Fruit fly (Drosophila melanogaster) whole organism, wandering third instar larva: ENCODE results near the gene CG1024.

Experiments used
- N ChIP-seq: fragments of >200 bp; optimal IDR thresholded peaks from 2 replicates; lab custom pipeline; 2018; ENCODE audit warnings: missing biosample characterization, missing external identifiers, missing genetic modification characterization
- Rel ChIP-seq, 2 experiments: fragments of 200-800 bp; sonication (Bioruptor generic) in 1 of 2; optimal IDR thresholded peaks; 2 replicates in 1 of 2; 3 replicates in 1 of 2; lab custom pipeline; 2016 to 2019; ENCODE audit warnings: mild to moderate bottlenecking in 2 of 2, missing biosample characterization in 2 of 2, missing genetic modification characterization in 2 of 2, moderate library complexity in 1 of 2
- jim ChIP-seq: fragments of 175-275, 200-325 bp; sonication (Bioruptor generic); optimal IDR thresholded peaks from 2 replicates; lab custom pipeline; 2016; ENCODE audit warnings: missing biosample characterization, mild to moderate bottlenecking, missing genetic modification characterization
- lola ChIP-seq: fragments of >200 bp; optimal IDR thresholded peaks from 2 replicates; lab custom pipeline; 2017; ENCODE audit warnings: missing biosample characterization, missing genetic modification characterization

DNA sequence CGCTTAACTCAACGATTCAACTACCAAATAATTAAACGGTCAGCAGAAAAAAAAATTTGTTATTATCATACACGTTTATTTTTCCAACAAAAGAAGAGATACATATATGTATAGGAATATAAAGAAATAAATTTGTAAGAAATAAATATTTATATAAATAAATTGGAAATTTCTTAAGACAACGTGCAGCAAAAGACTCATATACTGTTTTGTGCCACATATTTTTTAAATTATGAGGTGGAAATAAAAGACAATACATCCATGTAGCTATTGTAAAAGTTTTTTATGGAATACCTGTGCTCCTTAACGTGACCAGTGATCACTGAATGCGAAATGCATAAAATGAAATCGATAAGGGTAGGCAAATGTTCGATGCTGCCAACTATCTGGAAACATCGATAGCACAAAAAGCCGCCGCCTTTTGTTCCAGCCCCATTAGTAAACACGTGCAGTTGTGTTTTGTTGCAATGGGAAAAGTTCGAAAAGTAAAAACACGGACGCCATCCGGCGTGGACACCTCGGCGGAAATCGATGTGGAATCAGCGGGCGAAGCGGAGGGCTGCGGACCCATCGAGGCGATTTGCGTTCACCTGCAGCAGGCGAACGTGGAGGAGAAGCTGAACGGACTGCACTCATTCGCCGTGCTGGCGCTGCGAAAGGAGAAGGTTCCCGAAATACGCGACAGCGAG, 11.4 kb downstream of the CG1024 start, which contains the start of gene CG10286:
- TF ChIP-seq lola (GFP tag; lab: Kevin White, UChicago) (no peak), jim (GFP tag; lab: Kevin White, UChicago) (no peak), Rel (GFP tag; optimal IDR thresholded peaks at IDR 0.05; lab: Kevin White, UChicago) (no peak), Rel (tag; optimal IDR thresholded peaks at IDR 0.05; lab: Kevin White, UChicago) (no peak), N (no peak)
